Worm (Caenorhabditis elegans) whole organism, late embryonic: ENCODE data around the gene C46A5.1.

Experiments used
- ama-1 ChIP-seq: fragments of 150-350 bp; optimal IDR thresholded peaks from 2 replicates; lab custom pipeline; 2014
- ceh-19 ChIP-seq: fragments of 200-800 bp; sonication (Bioruptor generic); optimal IDR thresholded peaks from 2 replicates; lab custom pipeline; 2018; ENCODE audit warnings: mild to moderate bottlenecking, missing genetic modification characterization, missing compliant biosample characterization
- ceh-2 ChIP-seq: sonication (generic microtip); optimal IDR thresholded peaks from 2 replicates; lab custom pipeline; 2016; ENCODE audit warnings: missing genotype, missing genetic modification characterization, missing compliant biosample characterization
- ceh-22 ChIP-seq: sonication (generic microtip); optimal IDR thresholded peaks from 2 replicates; lab custom pipeline; 2017; ENCODE audit warnings: missing biosample characterization, missing genetic modification characterization
- ceh-30 ChIP-seq: fragments of 150-350 bp; optimal IDR thresholded peaks from 2 replicates; lab custom pipeline; 2014; ENCODE audit warnings: missing biosample characterization, missing genetic modification characterization
- hlh-15 ChIP-seq: sonication (generic microtip); optimal IDR thresholded peaks from 2 replicates; lab custom pipeline; 2016; ENCODE audit warnings: missing genetic modification characterization, missing compliant biosample characterization
- lin-11 ChIP-seq: fragments of 200-800 bp; sonication (Bioruptor generic); optimal IDR thresholded peaks from 2 replicates; lab custom pipeline; 2018; ENCODE audit warnings: mild to moderate bottlenecking, missing genetic modification characterization, missing compliant biosample characterization
- pha-4 ChIP-seq: fragments of 150-350 bp; optimal IDR thresholded peaks from 2 replicates; lab custom pipeline; 2018; ENCODE audit warnings: missing biosample characterization, missing genetic modification reagents, missing genetic modification characterization
- tbx-2 ChIP-seq: sonication (generic microtip); optimal IDR thresholded peaks from 2 replicates; lab custom pipeline; 2016; ENCODE audit warnings: missing genetic modification characterization, missing compliant biosample characterization

DNA sequence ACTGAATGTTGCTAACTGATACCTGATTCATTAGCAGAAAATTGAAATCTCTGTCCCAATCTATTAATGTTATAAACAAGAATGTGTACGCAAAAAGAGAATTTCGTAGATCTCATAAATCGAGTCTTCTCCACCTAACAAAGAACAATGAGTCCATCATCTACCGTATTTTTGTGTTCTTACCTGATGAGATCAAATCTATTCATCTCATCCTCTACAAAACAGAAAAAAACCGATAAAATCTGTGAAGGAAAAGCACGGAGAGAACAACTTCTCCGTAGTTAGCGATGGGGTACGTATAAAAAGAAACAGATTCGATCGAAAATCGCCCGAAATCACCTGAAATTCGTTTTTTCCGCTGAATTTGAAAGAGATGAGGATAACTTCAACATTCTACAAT is 44.9 kb downstream of the C46A5.1 start, which contains the start of gene C33H5.1:
- TF ChIP-seq ama-1 (lab: Kevin White, UChicago) (no peak), lin-11 (tag; lab: Kevin White, UChicago) (no peak), ceh-30 (no peak), ceh-22 (tag; lab: Kevin White, UChicago) (no peak), pha-4 (tag; lab: Kevin White, UChicago) (no peak), ceh-19 (GFP tag; lab: Kevin White, UChicago) (no peak), tbx-2 (no peak), ceh-2 (tag; lab: Kevin White, UChicago) (no peak), hlh-15 (tag; lab: Kevin White, UChicago) (no peak)
